Worm (Caenorhabditis elegans): ENCODE measurements around the gene pho-13.

pho-13 gene

ce11 chrII:8800830-8801229 is 6.0 kb downstream of the pho-13 start, which contains the start of gene appg-2:
Gene appg-2, plus strand, starts transcription at chrII:8801130.
- TF ChIP-seq fos-1 (tag; optimal IDR thresholded peaks at IDR 0.05) = no peak
- TF ChIP-seq nhr-11 (tag; optimal IDR thresholded peaks at IDR 0.05) = no peak
- TF ChIP-seq unc-62 (GFP tag; optimal IDR thresholded peaks at IDR 0.05) = no peak
- no peak for TF ChIP-seq sem-4 (tag; optimal IDR thresholded peaks at IDR 0.05)
- TF ChIP-seq lin-39 (tag; optimal IDR thresholded peaks at IDR 0.05) = no peak
- TF ChIP-seq nhr-23 (tag; optimal IDR thresholded peaks at IDR 0.05) = no peak
- TF ChIP-seq nhr-237 (tag; optimal IDR thresholded peaks at IDR 0.05) = no peak
- TF ChIP-seq R02D3.7 (tag; optimal IDR thresholded peaks at IDR 0.05) = no peak
- no peak for TF ChIP-seq alr-1 (tag; optimal IDR thresholded peaks at IDR 0.05)
- TF ChIP-seq aly-2 (tag; optimal IDR thresholded peaks at IDR 0.05) = no peak
- TF ChIP-seq ceh-82 (tag; optimal IDR thresholded peaks at IDR 0.05) = no peak
- TF ChIP-seq sma-9 (GFP tag; optimal IDR thresholded peaks at IDR 0.05) = no peak
- TF ChIP-seq sma-9 (tag; optimal IDR thresholded peaks at IDR 0.05) = no peak
- TF ChIP-seq ZK546.5 (tag; optimal IDR thresholded peaks at IDR 0.05) = no peak
- TF ChIP-seq nhr-12 (tag; optimal IDR thresholded peaks at IDR 0.05) = no peak
- TF ChIP-seq ztf-11 (tag; optimal IDR thresholded peaks at IDR 0.05) = no peak
- no peak for TF ChIP-seq ztf-1 (GFP tag; conservative IDR thresholded peaks at IDR 0.05)

DNA sequence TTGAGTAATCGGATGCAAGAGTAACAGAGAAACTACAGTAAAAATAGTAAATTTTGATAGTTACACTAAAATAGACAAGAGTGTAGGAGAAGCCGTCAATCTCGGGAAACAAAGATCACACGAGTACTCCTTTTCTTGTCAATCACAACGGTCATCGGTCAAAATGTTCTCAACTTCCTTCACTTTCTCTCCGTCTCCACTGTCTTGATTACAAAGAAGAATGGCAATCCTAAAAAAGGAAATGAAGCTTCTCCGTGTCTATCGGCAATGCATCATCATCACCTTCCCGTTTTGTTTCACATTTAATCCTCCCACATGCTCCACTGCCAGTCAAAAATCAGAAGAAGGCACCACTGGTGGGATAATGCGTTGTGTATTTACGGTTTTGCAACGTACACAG is 7.1 kb downstream of the pho-13 start:
- peak; percentile 56 for TF ChIP-seq unc-62 (GFP tag; optimal IDR thresholded peaks at IDR 0.05)
- no peak for TF ChIP-seq crh-2 (tag; optimal IDR thresholded peaks at IDR 0.05)
- peak; percentile 50 for TF ChIP-seq unc-55 (GFP tag; optimal IDR thresholded peaks at IDR 0.05)

- peak; percentile 63 for TF ChIP-seq ztf-4 (tag; optimal IDR thresholded peaks at IDR 0.05)
- TF ChIP-seq nhr-237 (tag; optimal IDR thresholded peaks at IDR 0.05) = no peak
- no peak for TF ChIP-seq elt-3 (tag; optimal IDR thresholded peaks at IDR 0.05)
- no peak for TF ChIP-seq ztf-1 (GFP tag; conservative IDR thresholded peaks at IDR 0.05)
- peak; percentile 44 for TF ChIP-seq lin-11 (tag; optimal IDR thresholded peaks at IDR 0.05)
- TF ChIP-seq crh-2 (tag; optimal IDR thresholded peaks at IDR 0.05) = peak; percentile 79
- no peak for TF ChIP-seq mbf-1 (tag; optimal IDR thresholded peaks at IDR 0.05)
- TF ChIP-seq blmp-1 (tag; optimal IDR thresholded peaks at IDR 0.05; ENCODE audit: insufficient read depth) = no peak
- TF ChIP-seq ceh-16 (tag; optimal IDR thresholded peaks at IDR 0.05) = no peak
- no peak for TF ChIP-seq nhr-77 (tag; optimal IDR thresholded peaks at IDR 0.05)
- peak; percentile 6 for TF ChIP-seq snpc-4 (tag; optimal IDR thresholded peaks at IDR 0.05)
- TF ChIP-seq gmeb-1 (tag; optimal IDR thresholded peaks at IDR 0.05) = no peak
- TF ChIP-seq ztf-11 (tag; optimal IDR thresholded peaks at IDR 0.05) = no peak
- peak; percentile 88 for TF ChIP-seq C34F6.9 (tag; optimal IDR thresholded peaks at IDR 0.05)
- no peak for TF ChIP-seq sma-3 (GFP tag; optimal IDR thresholded peaks at IDR 0.05)
- no peak for TF ChIP-seq R02D3.7 (tag; optimal IDR thresholded peaks at IDR 0.05)
- peak; percentile 38 for TF ChIP-seq Y55F3AM.14 (GFP tag; optimal IDR thresholded peaks at IDR 0.05)
- TF ChIP-seq F13H6.1 (tag; optimal IDR thresholded peaks at IDR 0.05) = peak; percentile 88
- TF ChIP-seq nhr-11 (tag; optimal IDR thresholded peaks at IDR 0.05) = no peak
- TF ChIP-seq sem-4 (tag; optimal IDR thresholded peaks at IDR 0.05) = peak; percentile 86
- TF ChIP-seq mdl-1 (tag; optimal IDR thresholded peaks at IDR 0.05) = peak; percentile 22 to 82
- peak; percentile 8 for TF ChIP-seq unc-62 (GFP tag; optimal IDR thresholded peaks at IDR 0.05)
- no peak for TF ChIP-seq lin-13 (GFP tag; optimal IDR thresholded peaks at IDR 0.05)
- TF ChIP-seq ama-1 (optimal IDR thresholded peaks at IDR 0.05) = no peak
- TF ChIP-seq nhr-21 (tag; optimal IDR thresholded peaks at IDR 0.05) = no peak
- TF ChIP-seq lin-39 (tag; optimal IDR thresholded peaks at IDR 0.05) = no peak
- peak; percentile 89 for TF ChIP-seq egl-27 (tag; optimal IDR thresholded peaks at IDR 0.05)
- TF ChIP-seq nhr-23 (tag; optimal IDR thresholded peaks at IDR 0.05) = no peak
- peak; percentile 79 for TF ChIP-seq zag-1 (tag; optimal IDR thresholded peaks at IDR 0.05)
- TF ChIP-seq lsy-2 (tag; optimal IDR thresholded peaks at IDR 0.05) = peak; percentile 3 to 74
- TF ChIP-seq sma-9 (GFP tag; optimal IDR thresholded peaks at IDR 0.05) = peak; percentile 95
- no peak for TF ChIP-seq sma-9 (tag; optimal IDR thresholded peaks at IDR 0.05)
- no peak for TF ChIP-seq aly-2 (tag; optimal IDR thresholded peaks at IDR 0.05)
- TF ChIP-seq peb-1 (tag; optimal IDR thresholded peaks at IDR 0.05) = no peak
- TF ChIP-seq skn-1 (tag; optimal IDR thresholded peaks at IDR 0.05) = no peak
- TF ChIP-seq fos-1 (tag; optimal IDR thresholded peaks at IDR 0.05) = peak; percentile 19
- no peak for TF ChIP-seq alr-1 (tag; optimal IDR thresholded peaks at IDR 0.05)
- peak; percentile 21 for TF ChIP-seq mab-5 (tag; optimal IDR thresholded peaks at IDR 0.05)
- peak; percentile 52 for TF ChIP-seq ceh-82 (tag; optimal IDR thresholded peaks at IDR 0.05)
- no peak for TF ChIP-seq elt-1 (tag; optimal IDR thresholded peaks at IDR 0.05)
- no peak for TF ChIP-seq ZK546.5 (tag; optimal IDR thresholded peaks at IDR 0.05)
- no peak for TF ChIP-seq nhr-25 (tag; optimal IDR thresholded peaks at IDR 0.05)
- no peak for TF ChIP-seq nhr-12 (tag; optimal IDR thresholded peaks at IDR 0.05)
- peak; percentile 59 for TF ChIP-seq unc-55 (GFP tag; optimal IDR thresholded peaks at IDR 0.05)
- TF ChIP-seq nhr-129 (tag; optimal IDR thresholded peaks at IDR 0.05) = peak; percentile 55
- no peak for TF ChIP-seq nhr-10 (tag; optimal IDR thresholded peaks at IDR 0.05)
- TF ChIP-seq dmd-4 (tag; optimal IDR thresholded peaks at IDR 0.05) = no peak
- TF ChIP-seq unc-39 (tag; optimal IDR thresholded peaks at IDR 0.05) = no peak
- TF ChIP-seq nhr-6 (tag; optimal IDR thresholded peaks at IDR 0.05) = no peak
Observed at ce11 chrII:8796391-8796790, 10.4 kb downstream of the pho-13 start.

Data from whole organism, L2 larva.